Worm (Caenorhabditis elegans): Measurements from ENCODE around the gene F55B11.4.

The F55B11.4 gene

ce11 chrIV:14464065-14464567 is 33.4 kb upstream of the F55B11.4 start, which contains the start of gene dld-1 (continued):
- TF ChIP-seq zfh-2 (GFP tag; conservative IDR thresholded peaks at IDR 0.05) (no peak), F55B11.4 (tag; optimal IDR thresholded peaks at IDR 0.05; ENCODE audit: borderline replicate concordance, insufficient read depth) (no peak), ztf-18 (tag; optimal IDR thresholded peaks at IDR 0.05) (peak; percentile 26), dox-1 (GFP tag; IDR thresholded peaks at IDR 0.05) (peak; percentile 93), rcor-1 (GFP tag; IDR thresholded peaks at IDR 0.05) (peak; percentile 92), ztf-3 (GFP tag; optimal IDR thresholded peaks at IDR 0.05) (no peak), snpc-3.4 (tag; optimal IDR thresholded peaks at IDR 0.05) (peak; percentile 75), bed-2 (GFP tag; IDR thresholded peaks at IDR 0.05) (no peak), ceh-100 (GFP tag; IDR thresholded peaks at IDR 0.05) (0 out of 2 replicates have a peak, but pooled peaks have one; percentile 17), mel-28 (tag; optimal IDR thresholded peaks at IDR 0.05; ENCODE audit: borderline replicate concordance) (no peak), hlh-12 (tag; optimal IDR thresholded peaks at IDR 0.05) (no peak), egl-18 (GFP tag; IDR thresholded peaks at IDR 0.05) (no peak), ZK185.1 (tag; optimal IDR thresholded peaks at IDR 0.05; ENCODE audit: poor library complexity, severe bottlenecking) (peak; percentile 56), attf-6 (GFP tag; IDR thresholded peaks at IDR 0.05) (peak; percentile 99), hsf-1 (GFP tag; IDR thresholded peaks at IDR 0.05) (peak; percentile 75), unc-130 (GFP tag; optimal IDR thresholded peaks at IDR 0.05) (no peak), lsl-1 (GFP tag; optimal IDR thresholded peaks at IDR 0.05) (peak; percentile 76), bed-1 (GFP tag; IDR thresholded peaks at IDR 0.05) (no peak), lin-40 (tag; optimal IDR thresholded peaks at IDR 0.05) (peak; percentile 89), mxl-1 (tag; optimal IDR thresholded peaks at IDR 0.05) (no peak), rpc-1 (optimal IDR thresholded peaks at IDR 0.05) (no peak), rpc-1 (tag; optimal IDR thresholded peaks at IDR 0.05) (no peak), C17E4.6 (GFP tag; IDR thresholded peaks at IDR 0.05) (no peak), sdz-38 (tag; optimal IDR thresholded peaks at IDR 0.05) (no peak), dpl-1 (GFP tag; optimal IDR thresholded peaks at IDR 0.05) (peak; percentile 92), hlh-26 (GFP tag; conservative IDR thresholded peaks at IDR 0.05) (no peak), aptf-2 (GFP tag; conservative IDR thresholded peaks at IDR 0.05) (no peak), madf-8 (GFP tag; conservative IDR thresholded peaks at IDR 0.05) (peak; percentile 74), nhr-179 (tag; optimal IDR thresholded peaks at IDR 0.05) (no peak), hmg-1.2 (GFP tag; IDR thresholded peaks at IDR 0.05) (peak; percentile 66), tbp1 (GFP tag; optimal IDR thresholded peaks at IDR 0.05) (peak; percentile 79), T26A5.8 (tag; optimal IDR thresholded peaks at IDR 0.05) (no peak), akir-1 (GFP tag; optimal IDR thresholded peaks at IDR 0.05) (no peak), repo-1 (tag; optimal IDR thresholded peaks at IDR 0.05) (no peak), rec-8 (tag; optimal IDR thresholded peaks at IDR 0.05) (no peak), pbrm-1 (GFP tag; IDR thresholded peaks at IDR 0.05) (peak; percentile 87), pha-4 (tag; optimal IDR thresholded peaks at IDR 0.05) (peak; percentile 53), ceh-27 (GFP tag; optimal IDR thresholded peaks at IDR 0.05) (peak; percentile 86), hrde-1 (tag; optimal IDR thresholded peaks at IDR 0.05; ENCODE audit: borderline replicate concordance) (no peak), nfya-2 (GFP tag; IDR thresholded peaks at IDR 0.05) (no peak), ztf-22 (GFP tag; optimal IDR thresholded peaks at IDR 0.05) (no peak), dpff-1 (tag; optimal IDR thresholded peaks at IDR 0.05) (no peak), F23B12.7 (tag; optimal IDR thresholded peaks at IDR 0.05; ENCODE audit: insufficient read depth) (peak; percentile 91), madf-6 (GFP tag; IDR thresholded peaks at IDR 0.05) (peak; percentile 89), nfya-1 (tag; optimal IDR thresholded peaks at IDR 0.05; ENCODE audit: borderline replicate concordance, insufficient read depth) (no peak), Y95B8A.8 (GFP tag; IDR thresholded peaks at IDR 0.05) (0 out of 2 replicates have a peak, but pooled peaks have one; percentile 49), F22D6.2 (tag; optimal IDR thresholded peaks at IDR 0.05) (no peak), efl-1 (GFP tag; optimal IDR thresholded peaks at IDR 0.05) (peak; percentile 94)

Data from whole organism, young adult.